Fruit fly (Drosophila melanogaster) whole organism: ENCODE results near the gene CG3349.

Experiments used
- CG8478 ChIP-seq: fragments of >200 bp; optimal IDR thresholded peaks from 2 replicates; lab custom pipeline; 2018; ENCODE audit warnings: inconsistent platforms
- Dll ChIP-seq: fragments of >200 bp; optimal IDR thresholded peaks from 2 replicates; lab custom pipeline; 2017
- EcR ChIP-seq, 2 experiments: fragments of >200 bp; optimal IDR thresholded peaks; 2 replicates each; lab custom pipeline; 2017; ENCODE audit warnings: missing biosample characterization in 2 of 2, missing genetic modification characterization in 2 of 2, missing genetic modification reagents in 2 of 2
- pan ChIP-seq: fragments of >200 bp; optimal IDR thresholded peaks from 2 replicates; lab custom pipeline; 2017
- psq ChIP-seq: fragments of >200 bp; optimal IDR thresholded peaks from 2 replicates; lab custom pipeline; 2017
- usp ChIP-seq: fragments of >200 bp; optimal IDR thresholded peaks from 2 replicates; lab custom pipeline; 2017; ENCODE audit warnings: missing biosample characterization, missing genetic modification characterization, mixed read lengths

dm6 chr3L:14944231-14944630 is 35.2 kb upstream of the CG3349 start, which contains the start of gene CG13465:
- TF ChIP-seq Dll (lab: Kevin White, UChicago) (no peak), CG8478 (lab: Kevin White, UChicago) (no peak), EcR (GFP tag; optimal IDR thresholded peaks at IDR 0.05; lab: Kevin White, UChicago) (no peak), psq (lab: Kevin White, UChicago) (no peak), pan (lab: Kevin White, UChicago) (no peak), usp (GFP tag; lab: Kevin White, UChicago) (no peak)
